Worm (Caenorhabditis elegans): ENCODE data around the gene irld-12.

- TF ChIP-seq ztf-23 (GFP tag; IDR thresholded peaks at IDR 0.05) (no peak), flt-1 (GFP tag; IDR thresholded peaks at IDR 0.05) (no peak), med-1 (GFP tag; optimal IDR thresholded peaks at IDR 0.05; ENCODE audit: insufficient read depth) (no peak), tab-1 (GFP tag; IDR thresholded peaks at IDR 0.05) (no peak)
Observed at ce11 chrV:3058996-3059395, 37.8 kb upstream of the irld-12 start, which contains the start of gene str-244.
